Worm (Caenorhabditis elegans) whole organism, young adult: Measurements from ENCODE around the gene stdh-1.

ENCODE experiments used
- D2030.7 ChIP-seq: fragments of 200-800 bp; sonication (Bioruptor generic); IDR thresholded peaks from 2 replicates; pipeline ENCODE4 v1.3.6; 2022; ENCODE audit warnings: missing genetic modification reagents, missing genetic modification characterization, missing compliant biosample characterization
- F33H1.4 ChIP-seq: fragments of 200-800 bp; sonication (Bioruptor generic); IDR thresholded peaks from 2 replicates; pipeline ENCODE4 v1.3.6; 2022; ENCODE audit warnings: missing genetic modification reagents, missing genetic modification characterization, missing compliant biosample characterization
- F57A8.1 ChIP-seq: fragments of 200-800 bp; sonication (Bioruptor generic); optimal IDR thresholded peaks from 2 replicates; lab custom pipeline; 2018; ENCODE audit warnings: mild to moderate bottlenecking, missing genetic modification characterization, moderate library complexity, missing compliant biosample characterization
- Y53G8AR.9 ChIP-seq: fragments of 200-800 bp; sonication (Bioruptor generic); conservative IDR thresholded peaks from 2 replicates; pipeline ENCODE4 v1.3.6; 2022; ENCODE audit warnings: missing genetic modification reagents, missing genetic modification characterization, missing compliant biosample characterization
- Y95B8A.8 ChIP-seq: fragments of 200-800 bp; sonication (Bioruptor generic); IDR thresholded peaks from 2 replicates; pipeline ENCODE4 v1.3.6; 2022; ENCODE audit warnings: missing genetic modification reagents, missing genetic modification characterization, missing compliant biosample characterization
- attf-3 ChIP-seq: fragments of 200-800 bp; sonication (Bioruptor generic); conservative IDR thresholded peaks from 2 replicates; pipeline ENCODE4 v1.3.6; 2022; ENCODE audit warnings: missing genetic modification reagents, missing genetic modification characterization, missing compliant biosample characterization
- ccch-3 ChIP-seq: fragments of 200-800 bp; sonication (Bioruptor generic); optimal IDR thresholded peaks from 2 replicates; lab custom pipeline; 2018; ENCODE audit warnings: mild to moderate bottlenecking, missing genetic modification characterization, missing compliant biosample characterization
- cebp-2 ChIP-seq: fragments of 200-800 bp; sonication (Bioruptor generic); IDR thresholded peaks from 2 replicates; pipeline ENCODE4 v1.3.6; 2022; ENCODE audit warnings: missing genetic modification characterization, missing compliant biosample characterization
- die-1 ChIP-seq: sonication (generic microtip); optimal IDR thresholded peaks from 2 replicates; lab custom pipeline; 2016; ENCODE audit warnings: missing genotype, mild to moderate bottlenecking, missing genetic modification characterization, missing compliant biosample characterization
- dpff-1 ChIP-seq: sonication (generic microtip); optimal IDR thresholded peaks from 2 replicates; lab custom pipeline; 2017; ENCODE audit warnings: mild to moderate bottlenecking, missing genetic modification characterization, missing compliant biosample characterization
- egl-18 ChIP-seq: fragments of 200-800 bp; sonication (Bioruptor generic); IDR thresholded peaks from 2 replicates; pipeline ENCODE4 v1.3.6; 2022; ENCODE audit warnings: missing genetic modification reagents, missing genetic modification characterization, missing compliant biosample characterization
- fkh-3 ChIP-seq: sonication (generic microtip); optimal IDR thresholded peaks from 2 replicates; lab custom pipeline; 2016; ENCODE audit warnings: mild to moderate bottlenecking, missing genetic modification characterization, missing compliant biosample characterization
- him-1 ChIP-seq: sonication (generic microtip); optimal IDR thresholded peaks from 2 replicates; lab custom pipeline; 2016; ENCODE audit warnings: missing genotype, missing genetic modification reagents, missing genetic modification characterization, missing compliant biosample characterization
- hlh-12 ChIP-seq: sonication (generic microtip); optimal IDR thresholded peaks from 2 replicates; lab custom pipeline; 2016; ENCODE audit warnings: missing genetic modification characterization, missing compliant biosample characterization
- hmg-1.2 ChIP-seq: fragments of 200-800 bp; sonication (Bioruptor generic); IDR thresholded peaks from 2 replicates; pipeline ENCODE4 v1.3.6; 2022; ENCODE audit warnings: missing genetic modification reagents, missing genetic modification characterization, missing compliant biosample characterization
- hsf-1 ChIP-seq: fragments of 200-800 bp; sonication (Bioruptor generic); IDR thresholded peaks from 2 replicates; pipeline ENCODE4 v1.3.6; 2022; ENCODE audit warnings: missing genetic modification reagents, missing genetic modification characterization, missing compliant biosample characterization
- lag-1 ChIP-seq: fragments of 200-800 bp; sonication (Bioruptor generic); IDR thresholded peaks from 2 replicates; pipeline ENCODE4 v1.3.6; 2022; ENCODE audit warnings: missing genetic modification reagents, missing genetic modification characterization, missing compliant biosample characterization
- lin-35 ChIP-seq, 3 experiments: fragments of 150-350 bp in 2 of 3; sonication (generic microtip) in 1 of 3; optimal IDR thresholded peaks; 2 replicates each; lab custom pipeline; 2014 to 2018; ENCODE audit warnings: missing biosample characterization in 3 of 3, missing genetic modification characterization in 3 of 3, missing genetic modification reagents in 3 of 3
- lir-1 ChIP-seq: fragments of 200-800 bp; sonication (Bioruptor generic); conservative IDR thresholded peaks from 2 replicates; pipeline ENCODE4 v1.3.6; 2022; ENCODE audit warnings: missing genetic modification reagents, missing genetic modification characterization, missing compliant biosample characterization
- lsl-1 ChIP-seq: fragments of 200-800 bp; sonication (Bioruptor generic); optimal IDR thresholded peaks from 2 replicates; lab custom pipeline; 2018; ENCODE audit warnings: mild to moderate bottlenecking, missing genetic modification characterization, moderate library complexity, missing compliant biosample characterization
- lsy-27 ChIP-seq: sonication (generic microtip); optimal IDR thresholded peaks from 2 replicates; lab custom pipeline; 2017; ENCODE audit warnings: missing genetic modification characterization, mild to moderate bottlenecking, missing compliant biosample characterization, antibody characterized with exemption, missing genotype, borderline replicate concordance; ENCODE audit not compliant: insufficient read depth
- madf-6 ChIP-seq: fragments of 200-800 bp; sonication (Bioruptor generic); IDR thresholded peaks from 2 replicates; pipeline ENCODE4 v1.3.6; 2022; ENCODE audit warnings: missing genetic modification reagents, missing genetic modification characterization, missing compliant biosample characterization
- madf-8 ChIP-seq: fragments of 200-800 bp; sonication (Bioruptor generic); conservative IDR thresholded peaks from 2 replicates; pipeline ENCODE4 v1.3.6; 2022; ENCODE audit warnings: missing genetic modification reagents, missing genetic modification characterization, missing compliant biosample characterization
- mel-28 ChIP-seq: sonication (generic microtip); optimal IDR thresholded peaks from 2 replicates; lab custom pipeline; 2016; ENCODE audit warnings: borderline replicate concordance, mild to moderate bottlenecking, missing genetic modification characterization, missing compliant biosample characterization
- nfyb-1 ChIP-seq: fragments of 200-800 bp; sonication (Bioruptor generic); IDR thresholded peaks from 2 replicates; pipeline ENCODE4 v1.3.6; 2022; ENCODE audit warnings: missing genetic modification reagents, missing genetic modification characterization, missing compliant biosample characterization
- nhr-179 ChIP-seq: sonication (generic microtip); optimal IDR thresholded peaks from 2 replicates; lab custom pipeline; 2016; ENCODE audit warnings: mild to moderate bottlenecking, missing genetic modification characterization, missing compliant biosample characterization
- pha-4 ChIP-seq: fragments of 150-350 bp; sonication (generic microtip); optimal IDR thresholded peaks from 2 replicates; lab custom pipeline; 2014; ENCODE audit warnings: missing biosample characterization, missing genetic modification reagents, missing genetic modification characterization
- snpc-3.4 ChIP-seq: sonication (generic microtip); optimal IDR thresholded peaks from 2 replicates; lab custom pipeline; 2017; ENCODE audit warnings: missing genetic modification characterization, mild to moderate bottlenecking, missing compliant biosample characterization, antibody characterized with exemption, moderate library complexity, missing genotype, missing genetic modification reagents
- tbx-9 ChIP-seq: sonication (generic microtip); optimal IDR thresholded peaks from 2 replicates; lab custom pipeline; 2016; ENCODE audit warnings: borderline replicate concordance, missing genetic modification characterization, inconsistent platforms, missing compliant biosample characterization
- tlf-1 ChIP-seq: fragments of 200-800 bp; sonication (Bioruptor generic); optimal IDR thresholded peaks from 2 replicates; lab custom pipeline; 2018; ENCODE audit warnings: mild to moderate bottlenecking, missing genetic modification characterization, missing compliant biosample characterization
- zfh-2 ChIP-seq: fragments of 200-800 bp; sonication (Bioruptor generic); conservative IDR thresholded peaks from 2 replicates; pipeline ENCODE4 v1.3.6; 2022; ENCODE audit warnings: missing genetic modification reagents, missing genetic modification characterization, missing compliant biosample characterization
- ztf-18 ChIP-seq: sonication (generic microtip); optimal IDR thresholded peaks from 2 replicates; lab custom pipeline; 2016; ENCODE audit warnings: missing genotype, mild to moderate bottlenecking, missing genetic modification characterization, missing compliant biosample characterization

stdh-1 gene

DNA sequence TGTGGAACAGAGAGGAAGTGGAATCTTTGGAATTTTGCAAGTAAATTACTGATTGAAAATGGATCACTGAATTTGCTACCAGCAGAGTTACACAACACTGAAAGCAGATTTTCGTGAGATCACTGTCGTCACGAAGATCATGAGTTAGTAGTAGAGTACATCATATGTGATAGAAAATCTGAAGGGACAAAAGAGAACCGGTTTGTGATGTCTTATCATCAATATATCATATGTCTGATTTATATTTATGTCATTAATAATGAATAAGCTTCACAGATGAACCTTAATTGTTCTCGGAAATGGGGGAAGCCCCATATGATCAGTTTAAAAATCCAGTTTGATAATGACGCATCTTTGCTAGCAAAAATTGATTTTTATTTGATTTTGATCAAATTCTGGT lies 29.8 kb downstream of the stdh-1 start (continued):
- no peak for TF ChIP-seq snpc-3.4 (tag; lab: Kevin White, UChicago)
- TF ChIP-seq lin-35 (GFP tag; optimal IDR thresholded peaks at IDR 0.05; lab: Kevin White, UChicago), result no peak
- no peak for TF ChIP-seq madf-6
- TF ChIP-seq nfyb-1 (GFP tag; lab: Robert Waterston, UW), result no peak

DNA sequence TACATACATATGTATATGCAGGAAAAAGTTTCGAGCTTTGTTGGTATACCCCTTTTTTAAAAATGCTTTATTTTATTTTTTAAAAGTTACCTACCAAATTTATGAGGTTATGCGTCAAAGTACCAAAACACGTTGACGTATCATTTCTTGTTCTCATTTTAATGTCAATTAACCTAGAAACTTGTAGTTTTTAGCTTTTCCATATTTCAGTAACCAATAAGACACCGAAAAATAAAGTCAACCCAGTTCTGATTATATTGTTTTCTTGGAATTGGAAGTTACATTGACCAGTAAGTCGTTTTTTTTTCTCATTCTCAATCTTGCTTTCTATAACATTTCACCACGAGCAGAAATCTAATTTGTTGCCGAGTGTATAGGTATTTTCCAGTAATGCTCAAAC lies 30.6 kb downstream of the stdh-1 start, which contains the start of gene srw-145:
TSS of gene srw-145 (plus strand) at position 301 of the 400 bp plus-strand sequence.
- TF ChIP-seq lsl-1 (GFP tag; lab: Kevin White, UChicago) (no peak), D2030.7 (GFP tag; lab: Robert Waterston, UW) (no peak), zfh-2 (GFP tag; lab: Robert Waterston, UW) (no peak), Y53G8AR.9 (GFP tag; lab: Robert Waterston, UW) (no peak), F33H1.4 (GFP tag; lab: Robert Waterston, UW) (no peak), die-1 (tag; lab: Kevin White, UChicago) (no peak), hsf-1 (GFP tag; lab: Robert Waterston, UW) (no peak), pha-4 (tag; lab: Kevin White, UChicago) (no peak), hlh-12 (tag; lab: Kevin White, UChicago) (no peak), madf-8 (GFP tag; lab: Robert Waterston, UW) (no peak)

DNA sequence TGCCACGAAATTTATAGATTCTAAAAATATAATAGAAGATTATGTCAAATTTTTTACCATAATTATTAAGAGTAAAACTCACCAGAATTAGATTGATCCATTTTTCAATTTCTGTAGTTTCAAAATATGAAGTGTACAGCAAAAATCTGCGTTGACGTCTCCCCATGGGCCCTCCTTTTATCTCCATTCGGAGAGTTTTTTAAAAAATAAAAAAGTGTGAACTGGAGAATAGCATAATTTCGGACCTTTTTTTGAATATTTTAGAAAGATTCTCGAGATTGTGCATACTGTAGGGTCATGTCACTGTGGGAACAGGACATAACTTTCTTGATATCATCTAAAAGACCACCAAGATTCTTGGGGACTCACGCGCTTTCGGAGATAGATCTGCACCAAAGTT lies 35.8 kb downstream of the stdh-1 start, which contains the start of gene dpr-1:
TSS of gene dpr-1 (minus strand) at position 101 of the 400 bp plus-strand sequence.
- TF ChIP-seq attf-3 (GFP tag; lab: Robert Waterston, UW), result no peak

DNA sequence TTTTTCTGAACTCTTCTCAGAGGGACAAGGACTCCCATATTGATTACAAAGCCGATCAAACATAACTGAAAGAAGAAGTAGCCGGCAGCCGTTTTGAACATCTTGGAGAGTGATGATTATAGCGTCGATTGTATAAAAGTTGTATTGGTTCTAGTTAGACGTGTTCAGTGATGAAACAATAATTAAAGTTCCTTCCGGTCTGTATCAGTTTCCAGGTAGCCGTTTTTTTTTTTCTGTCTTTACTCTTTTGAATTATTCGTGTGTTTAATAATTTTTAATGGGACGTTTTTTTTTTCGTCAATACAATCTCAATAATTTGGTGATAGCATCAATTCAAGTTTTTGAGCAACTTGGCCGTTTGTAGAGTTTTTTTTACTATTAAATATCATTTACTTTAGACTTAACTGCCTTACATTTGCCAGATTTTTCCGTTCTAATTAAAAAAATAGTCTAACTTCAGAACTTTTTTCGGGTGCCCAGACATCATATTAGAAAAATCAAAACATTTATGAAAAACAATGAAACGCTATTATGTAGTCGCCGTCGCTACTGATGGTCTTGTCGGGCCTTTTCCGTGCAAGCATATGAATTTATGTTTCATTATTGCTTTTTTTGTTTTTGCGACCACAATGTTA lies 40.2 kb downstream of the stdh-1 start, which contains the start of the genes srx-10 and clec-226:
TSS of gene srx-10 (minus strand) at position 101 of the 635 bp plus-strand sequence.
TSS of gene clec-226 (plus strand) at position 585 of the 635 bp plus-strand sequence.
- TF ChIP-seq lir-1 (GFP tag; lab: Robert Waterston, UW), result no peak
- no peak for TF ChIP-seq ztf-18 (tag; lab: Kevin White, UChicago)
- TF ChIP-seq lsy-27 (tag; lab: Kevin White, UChicago), result no peak
- no peak for TF ChIP-seq Y95B8A.8 (GFP tag; lab: Robert Waterston, UW)
- TF ChIP-seq mel-28 (tag; lab: Kevin White, UChicago), result no peak
- TF ChIP-seq F57A8.1, result no peak
- no peak for TF ChIP-seq tlf-1 (GFP tag; lab: Kevin White, UChicago)
- no peak for TF ChIP-seq madf-8 (GFP tag; lab: Robert Waterston, UW)
- no peak for TF ChIP-seq nhr-179 (tag; lab: Kevin White, UChicago)
- TF ChIP-seq egl-18, result no peak
- no peak for TF ChIP-seq ccch-3 (GFP tag; lab: Kevin White, UChicago)
- TF ChIP-seq fkh-3, result no peak
- no peak for TF ChIP-seq pha-4 (tag; lab: Kevin White, UChicago)
- no peak for TF ChIP-seq dpff-1 (tag; lab: Kevin White, UChicago)
- TF ChIP-seq hmg-1.2 (GFP tag; lab: Robert Waterston, UW), result no peak
- TF ChIP-seq lag-1 (GFP tag; lab: Robert Waterston, UW), result no peak
- no peak for TF ChIP-seq tbx-9 (tag; lab: Kevin White, UChicago)
- no peak for TF ChIP-seq Y53G8AR.9 (GFP tag; lab: Robert Waterston, UW)
- no peak for TF ChIP-seq cebp-2
- TF ChIP-seq him-1 (tag; lab: Kevin White, UChicago), result no peak
